Worm (Caenorhabditis elegans) whole organism, L2 larva: ENCODE results near the gene srd-21.

Experiments used
- R02D3.7 ChIP-seq: fragments of 150-350 bp; optimal IDR thresholded peaks from 2 replicates; lab custom pipeline; 2014; ENCODE audit warnings: missing biosample characterization, missing genetic modification characterization
- alr-1 ChIP-seq: fragments of 150-350 bp; optimal IDR thresholded peaks from 2 replicates; lab custom pipeline; 2014; ENCODE audit warnings: missing biosample characterization, missing genetic modification characterization
- aly-2 ChIP-seq: fragments of 150-350 bp; optimal IDR thresholded peaks from 2 replicates; lab custom pipeline; 2014; ENCODE audit warnings: missing biosample characterization, missing genetic modification characterization
- ceh-16 ChIP-seq: fragments of 150-350 bp; optimal IDR thresholded peaks from 2 replicates; lab custom pipeline; 2014; ENCODE audit warnings: missing biosample characterization, missing genetic modification characterization
- elt-3 ChIP-seq: sonication (generic microtip); optimal IDR thresholded peaks from 2 replicates; lab custom pipeline; 2017; ENCODE audit warnings: missing biosample characterization, missing genetic modification characterization
- nhr-25 ChIP-seq: fragments of 150-350 bp; sonication (generic microtip); optimal IDR thresholded peaks from 3 replicates; lab custom pipeline; 2014; ENCODE audit warnings: missing biosample characterization, missing genetic modification characterization
- sma-9 ChIP-seq, 2 experiments: fragments of 150-350 bp in 1 of 2; sonication (generic microtip) in 1 of 2; optimal IDR thresholded peaks; 2 replicates each; lab custom pipeline; 2014 to 2016; ENCODE audit warnings: missing genetic modification characterization in 2 of 2, mild to moderate bottlenecking in 1 of 2, missing biosample characterization in 1 of 2, missing compliant biosample characterization in 1 of 2, missing genetic modification reagents in 1 of 2, moderate library complexity in 1 of 2

ce11 chrV:16620874-16621273 lies 8.8 kb upstream of the srd-21 start, which contains the start of gene Y70C5A.3:
- TF ChIP-seq elt-3 (tag; lab: Kevin White, UChicago) (no peak), nhr-25 (tag; lab: Kevin White, UChicago) (no peak), R02D3.7 (tag; lab: Kevin White, UChicago) (no peak), aly-2 (no peak), sma-9 (GFP tag; optimal IDR thresholded peaks at IDR 0.05; lab: Kevin White, UChicago) (no peak), sma-9 (tag; optimal IDR thresholded peaks at IDR 0.05; lab: Kevin White, UChicago) (no peak), alr-1 (tag; lab: Kevin White, UChicago) (no peak), ceh-16 (no peak)
